Worm (Caenorhabditis elegans): ENCODE measurements around the gene tag-273.

DNA sequence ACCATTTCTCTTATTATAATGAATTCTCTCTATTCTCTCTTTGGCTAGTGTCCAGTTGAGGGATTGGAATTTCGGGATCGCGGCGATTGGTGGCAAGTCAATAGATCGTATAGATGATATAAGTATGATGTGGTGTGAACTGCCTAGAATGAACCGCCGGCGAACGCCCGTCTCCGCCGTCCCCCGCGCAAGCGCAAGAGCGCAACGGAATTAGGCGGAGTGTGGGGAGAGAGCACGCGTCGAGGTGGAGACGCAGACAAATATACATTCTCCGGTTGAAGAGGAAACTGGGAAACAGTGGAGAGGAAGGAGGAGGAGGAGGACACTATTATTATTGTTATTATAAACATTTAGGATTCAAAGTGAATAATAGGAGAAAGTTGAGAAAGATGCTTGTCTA, 8.5 kb downstream of the tag-273 start:
- TF ChIP-seq T22C8.4 (GFP tag; IDR thresholded peaks at IDR 0.05) = no peak
- TF ChIP-seq med-1 (GFP tag; optimal IDR thresholded peaks at IDR 0.05; ENCODE audit: insufficient read depth) = no peak
- TF ChIP-seq flt-1 (GFP tag; IDR thresholded peaks at IDR 0.05) = no peak
- TF ChIP-seq ztf-23 (GFP tag; IDR thresholded peaks at IDR 0.05) = peak; percentile 64; the same call in 1 of the 2 replicates
- no peak for TF ChIP-seq ref-1 (GFP tag; conservative IDR thresholded peaks at IDR 0.05)
- no peak for TF ChIP-seq klf-2 (GFP tag; conservative IDR thresholded peaks at IDR 0.05)
- peak; percentile 48 for TF ChIP-seq cog-1 (tag; optimal IDR thresholded peaks at IDR 0.05)
- no peak for TF ChIP-seq tab-1 (GFP tag; IDR thresholded peaks at IDR 0.05)
- TF ChIP-seq ztf-29 (GFP tag; IDR thresholded peaks at IDR 0.05) = no peak
